Fruit fly (Drosophila melanogaster) whole organism, prepupa: ENCODE results near the gene CG4133.
A peak's percentile ranks its signal among the peaks of the same experiment; 100 is the strongest.

Experiments
- CG10631 ChIP-seq: fragments of 200-800 bp; sonication (Bioruptor generic); optimal IDR thresholded peaks from 2 replicates; lab custom pipeline; 2016; ENCODE audit warnings: missing biosample characterization, missing genetic modification characterization
- CG10669 ChIP-seq: fragments of 200-800 bp; sonication (Bioruptor generic); optimal IDR thresholded peaks from 3 replicates; lab custom pipeline; 2018; ENCODE audit warnings: missing biosample characterization, mild to moderate bottlenecking, missing genetic modification characterization, moderate library complexity
- CG11294 ChIP-seq: fragments of 200-800 bp; sonication (Bioruptor generic); IDR thresholded peaks from 2 replicates; pipeline ENCODE4 v1.3.6; 2022; ENCODE audit warnings: missing biosample characterization, missing genetic modification characterization
- CG11762 ChIP-seq: fragments of 200-800 bp; sonication (Bioruptor generic); optimal IDR thresholded peaks from 3 replicates; lab custom pipeline; 2016; ENCODE audit warnings: missing biosample characterization, missing genetic modification characterization; ENCODE audit not compliant: insufficient read depth
- CG11902 ChIP-seq: fragments of 200-800 bp; sonication (Bioruptor generic); optimal IDR thresholded peaks from 3 replicates; lab custom pipeline; 2016; ENCODE audit warnings: missing biosample characterization, missing genetic modification characterization
- CG15336 ChIP-seq: fragments of 200-800 bp; sonication (Bioruptor generic); IDR thresholded peaks from 2 replicates; pipeline ENCODE4 v1.3.6; 2022; ENCODE audit warnings: missing biosample characterization, missing genetic modification characterization
- CG1621 ChIP-seq: fragments of 200-800 bp; sonication (Bioruptor generic); optimal IDR thresholded peaks from 3 replicates; lab custom pipeline; 2018; ENCODE audit warnings: missing biosample characterization, mild to moderate bottlenecking, missing genetic modification characterization
- CG16779 ChIP-seq: fragments of 200-800 bp; sonication (Bioruptor generic); optimal IDR thresholded peaks from 3 replicates; lab custom pipeline; 2017; ENCODE audit warnings: missing biosample characterization, mild to moderate bottlenecking, missing genetic modification characterization
- CG3032 ChIP-seq: fragments of 200-800 bp; optimal IDR thresholded peaks from 2 replicates; lab custom pipeline; 2019; ENCODE audit warnings: missing biosample characterization, mild to moderate bottlenecking, missing genetic modification characterization, moderate library complexity
- CG31627 ChIP-seq: fragments of 200-800 bp; sonication (Bioruptor generic); optimal IDR thresholded peaks from 3 replicates; lab custom pipeline; 2016; ENCODE audit warnings: missing biosample characterization, missing genetic modification characterization
- CG32006 ChIP-seq: fragments of 200-800 bp; sonication (Bioruptor generic); optimal IDR thresholded peaks from 3 replicates; lab custom pipeline; 2017; ENCODE audit warnings: missing biosample characterization, mild to moderate bottlenecking, missing genetic modification characterization
- CG3919 ChIP-seq: fragments of 200-800 bp; sonication (Bioruptor generic); optimal IDR thresholded peaks from 3 replicates; lab custom pipeline; 2016; ENCODE audit warnings: missing biosample characterization, missing genetic modification characterization
- CG4318 ChIP-seq: fragments of 200-800 bp; sonication (Bioruptor generic); optimal IDR thresholded peaks from 3 replicates; lab custom pipeline; 2017; ENCODE audit warnings: missing biosample characterization, mild to moderate bottlenecking, missing genetic modification characterization
- CG6163 ChIP-seq: fragments of 200-800 bp; sonication (Bioruptor generic); IDR thresholded peaks from 3 replicates; pipeline ENCODE4 v1.3.6; 2022; ENCODE audit warnings: missing biosample characterization, missing genetic modification characterization
- CG6276 ChIP-seq: fragments of 200-800 bp; sonication (Bioruptor generic); optimal IDR thresholded peaks from 2 replicates; lab custom pipeline; 2017; ENCODE audit warnings: missing biosample characterization, mild to moderate bottlenecking, missing genetic modification characterization
- CG6792 ChIP-seq: fragments of 200-800 bp; sonication (Bioruptor generic); optimal IDR thresholded peaks from 3 replicates; lab custom pipeline; 2016; ENCODE audit warnings: missing biosample characterization, missing genetic modification characterization
- CG6808 ChIP-seq: fragments of 200-800 bp; sonication (Bioruptor generic); optimal IDR thresholded peaks from 3 replicates; lab custom pipeline; 2017; ENCODE audit warnings: missing biosample characterization, missing genetic modification characterization, mild to moderate bottlenecking, moderate library complexity, missing genetic modification reagents
- CG7368 ChIP-seq: fragments of 200-800 bp; sonication (Bioruptor generic); optimal IDR thresholded peaks from 3 replicates; lab custom pipeline; 2016; ENCODE audit warnings: missing biosample characterization, missing genetic modification characterization
- CG8119 ChIP-seq: fragments of 200-800 bp; sonication (Bioruptor generic); IDR thresholded peaks from 3 replicates; pipeline ENCODE4 v1.3.6; 2022; ENCODE audit warnings: missing biosample characterization, missing genetic modification characterization
- CG8319 ChIP-seq: fragments of 200-800 bp; sonication (Bioruptor generic); optimal IDR thresholded peaks from 3 replicates; lab custom pipeline; 2016; ENCODE audit warnings: missing biosample characterization, missing genetic modification characterization
- CG9139 ChIP-seq: fragments of 200-800 bp; sonication (Bioruptor generic); optimal IDR thresholded peaks from 3 replicates; lab custom pipeline; 2017; ENCODE audit warnings: missing biosample characterization, mild to moderate bottlenecking, missing genetic modification characterization
- Eip75B ChIP-seq: fragments of 200-800 bp; sonication (Bioruptor generic); optimal IDR thresholded peaks from 3 replicates; lab custom pipeline; 2016; ENCODE audit warnings: missing biosample characterization, missing genetic modification characterization
- Eip78C ChIP-seq: fragments of 200-800 bp; sonication (Bioruptor generic); peaks from one replicate; lab custom pipeline; 2016; ENCODE audit warnings: missing biosample characterization, missing genetic modification characterization
- Gug ChIP-seq: fragments of 200-800 bp; sonication (Bioruptor generic); IDR thresholded peaks from 2 replicates; pipeline ENCODE4 v1.3.6; 2022; ENCODE audit warnings: missing biosample characterization, missing genetic modification characterization
- Hr39 ChIP-seq: fragments of 200-800 bp; sonication (Bioruptor generic); optimal IDR thresholded peaks from 2 replicates; lab custom pipeline; 2016; ENCODE audit warnings: missing biosample characterization, missing genetic modification characterization
- Hr4 ChIP-seq: fragments of 200-800 bp; sonication (Bioruptor generic); optimal IDR thresholded peaks from 3 replicates; lab custom pipeline; 2016; ENCODE audit warnings: missing biosample characterization, missing genetic modification characterization
- Lpt ChIP-seq: fragments of 200-800 bp; sonication (Bioruptor generic); optimal IDR thresholded peaks from 3 replicates; lab custom pipeline; 2016; ENCODE audit warnings: missing biosample characterization, missing genetic modification characterization
- Met ChIP-seq: fragments of 200-800 bp; sonication (Bioruptor generic); optimal IDR thresholded peaks from 3 replicates; lab custom pipeline; 2016; ENCODE audit warnings: missing biosample characterization, missing genetic modification characterization
- OdsH ChIP-seq: fragments of 200-800 bp; sonication (Bioruptor generic); optimal IDR thresholded peaks from 3 replicates; lab custom pipeline; 2016; ENCODE audit warnings: missing biosample characterization, missing genetic modification characterization
- Sox14 ChIP-seq: fragments of 200-800 bp; sonication (Bioruptor generic); optimal IDR thresholded peaks from 3 replicates; lab custom pipeline; 2016; ENCODE audit warnings: missing biosample characterization, missing genetic modification characterization
- Sox15 ChIP-seq: fragments of 200-800 bp; sonication (Bioruptor generic); optimal IDR thresholded peaks from 3 replicates; lab custom pipeline; 2016; ENCODE audit warnings: missing biosample characterization, missing genetic modification characterization
- achi ChIP-seq: fragments of 200-800 bp; sonication (Bioruptor generic); optimal IDR thresholded peaks from 3 replicates; lab custom pipeline; 2016; ENCODE audit warnings: missing biosample characterization, missing genetic modification characterization
- acj6 ChIP-seq: fragments of 200-800 bp; sonication (Bioruptor generic); optimal IDR thresholded peaks from 3 replicates; lab custom pipeline; 2016; ENCODE audit warnings: missing biosample characterization, missing genetic modification characterization
- cyc ChIP-seq: fragments of 200-800 bp; sonication (Bioruptor generic); optimal IDR thresholded peaks from 3 replicates; lab custom pipeline; 2016; ENCODE audit warnings: missing biosample characterization, missing genetic modification characterization
- dsx ChIP-seq: fragments of 200-800 bp; optimal IDR thresholded peaks from 3 replicates; lab custom pipeline; 2019; ENCODE audit warnings: missing biosample characterization, mild to moderate bottlenecking, missing genetic modification characterization, moderate library complexity; ENCODE audit not compliant: poor library complexity, severe bottlenecking
- eg ChIP-seq: fragments of 200-800 bp; sonication (Bioruptor generic); IDR thresholded peaks from 3 replicates; pipeline ENCODE4 v1.3.6; 2022; ENCODE audit warnings: missing biosample characterization, missing genetic modification characterization
- esn ChIP-seq: fragments of 200-800 bp; sonication (Bioruptor generic); optimal IDR thresholded peaks from 2 replicates; lab custom pipeline; 2016; ENCODE audit warnings: missing biosample characterization, mild to moderate bottlenecking, missing genetic modification characterization, moderate library complexity
- fd59A ChIP-seq: fragments of 200-800 bp; sonication (Bioruptor generic); optimal IDR thresholded peaks from 2 replicates; lab custom pipeline; 2017; ENCODE audit warnings: missing biosample characterization, mild to moderate bottlenecking, missing genetic modification characterization, missing genetic modification reagents
- fd85E ChIP-seq: fragments of 200-800 bp; sonication (Bioruptor generic); optimal IDR thresholded peaks from 3 replicates; lab custom pipeline; 2016; ENCODE audit warnings: missing biosample characterization, missing genetic modification characterization
- fkh ChIP-seq: fragments of 200-800 bp; sonication (Bioruptor generic); optimal IDR thresholded peaks from 3 replicates; lab custom pipeline; 2017; ENCODE audit warnings: missing biosample characterization, mild to moderate bottlenecking, missing genetic modification characterization, moderate library complexity
- lz ChIP-seq: fragments of 200-800 bp; sonication (Bioruptor generic); optimal IDR thresholded peaks from 3 replicates; lab custom pipeline; 2016; ENCODE audit warnings: missing biosample characterization, missing genetic modification characterization
- net ChIP-seq: fragments of 200-800 bp; sonication (Bioruptor generic); optimal IDR thresholded peaks from 3 replicates; lab custom pipeline; 2016; ENCODE audit warnings: missing biosample characterization, missing genetic modification characterization
- salr ChIP-seq, 2 experiments: fragments of 200-800 bp; sonication (Bioruptor generic); optimal IDR thresholded peaks; 3 replicates each; lab custom pipeline; 2016 to 2018; ENCODE audit warnings: missing biosample characterization in 2 of 2, missing genetic modification characterization in 2 of 2, mild to moderate bottlenecking in 1 of 2
- ss ChIP-seq, 2 experiments: fragments of 200-800 bp; sonication (Bioruptor generic); optimal IDR thresholded peaks; 2 replicates in 1 of 2; 3 replicates in 1 of 2; lab custom pipeline; 2017 to 2018; ENCODE audit warnings: mild to moderate bottlenecking in 2 of 2, missing biosample characterization in 2 of 2, missing genetic modification characterization in 2 of 2, moderate library complexity in 1 of 2
- svp ChIP-seq: fragments of 200-800 bp; sonication (Bioruptor generic); peaks from one replicate; lab custom pipeline; 2016; ENCODE audit warnings: missing biosample characterization, missing genetic modification characterization

CG4133 gene

DNA sequence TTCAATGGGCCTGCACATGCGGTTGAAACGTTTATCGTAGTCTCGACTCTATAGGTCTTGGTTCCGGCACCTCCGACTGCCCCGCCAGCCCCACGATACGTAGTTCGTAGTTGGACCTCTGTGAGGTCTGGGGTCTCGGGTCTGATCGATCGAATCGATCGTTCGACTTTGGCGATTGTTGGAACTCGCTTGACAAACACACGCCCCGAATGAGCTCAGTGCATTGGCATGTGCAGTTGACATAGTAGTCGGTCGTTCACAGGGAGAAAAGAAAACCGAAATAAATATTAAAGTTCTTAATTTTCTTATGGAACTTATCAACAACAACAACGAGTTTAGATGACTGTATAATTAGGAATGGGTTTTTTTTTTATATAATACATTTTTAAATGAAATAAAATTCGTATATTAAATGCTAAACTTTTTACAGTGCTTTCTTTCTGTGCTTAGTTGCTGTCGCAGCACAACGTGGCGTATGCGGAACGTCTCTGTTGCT, 20.0 kb upstream of the CG4133 start (continued):
- peak; percentile 25 for TF ChIP-seq CG10669
- peak; percentile 31 for TF ChIP-seq CG11762 (GFP tag; lab: Kevin White, UChicago)
- no peak for TF ChIP-seq CG11902
- peak; percentile 4 for TF ChIP-seq Eip75B (GFP tag; lab: Kevin White, UChicago)
- peak; percentile 35 for TF ChIP-seq CG11294 (GFP tag; lab: Robert Waterston, UW)
- peak; percentile 59 for TF ChIP-seq CG3919 (GFP tag; lab: Kevin White, UChicago)
- peak in 1 of 2 experiments; percentile 19 for TF ChIP-seq salr (GFP tag; optimal IDR thresholded peaks at IDR 0.05; lab: Kevin White, UChicago)
- peak; percentile 73 for TF ChIP-seq Gug (GFP tag; lab: Robert Waterston, UW)

DNA sequence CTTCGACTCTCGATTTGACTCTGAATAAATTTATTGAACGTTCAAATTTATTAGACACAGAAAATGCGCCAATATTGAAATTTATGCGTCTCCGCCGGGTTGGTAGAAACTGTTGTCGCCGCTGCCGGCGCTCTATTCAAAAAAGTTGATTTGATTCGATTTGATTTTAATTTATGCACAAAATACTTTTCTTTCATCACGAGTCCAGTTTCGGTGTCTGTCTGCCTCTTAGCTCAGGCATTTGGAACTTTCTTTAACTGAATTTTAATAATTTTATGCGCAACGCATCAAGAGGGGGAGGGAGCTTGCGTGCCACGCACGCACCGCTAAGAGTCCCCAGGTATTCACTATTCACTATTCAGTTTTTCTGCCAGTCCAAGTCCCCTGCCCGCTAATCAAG, 17.8 kb upstream of the CG4133 start:
- no peak for TF ChIP-seq svp (GFP tag; lab: Kevin White, UChicago)
- no peak for TF ChIP-seq net (GFP tag; lab: Kevin White, UChicago)
- no peak for TF ChIP-seq Met (GFP tag; lab: Kevin White, UChicago)
- no peak for TF ChIP-seq CG9139
- TF ChIP-seq CG11902 = no peak
- no peak for TF ChIP-seq CG10631
- no peak for TF ChIP-seq cyc (GFP tag; lab: Kevin White, UChicago)

DNA sequence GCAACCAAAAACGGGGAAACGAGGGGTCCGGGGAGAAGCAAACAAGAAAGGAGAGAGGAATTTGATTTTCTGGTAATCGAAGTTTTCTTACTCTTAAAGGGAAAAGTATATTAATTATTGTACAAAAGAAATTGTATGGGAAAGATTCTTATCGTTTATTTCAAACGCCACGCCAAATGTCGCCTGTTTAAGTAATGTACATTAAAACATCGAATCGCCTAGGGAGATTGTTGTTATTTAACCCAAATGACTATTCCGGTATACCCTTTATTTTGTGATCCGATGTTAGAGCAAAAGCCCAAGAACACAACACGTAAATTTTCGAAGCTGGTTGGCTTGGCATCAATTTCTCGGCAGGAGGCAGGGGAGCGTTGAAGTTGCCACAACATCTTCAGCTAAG, 16.0 kb upstream of the CG4133 start:
- TF ChIP-seq CG11294 (GFP tag; lab: Robert Waterston, UW) = peak; percentile 36; the same call in 1 of the 2 replicates
- TF ChIP-seq Met (GFP tag; lab: Kevin White, UChicago) = peak; percentile 94
- peak; percentile 88 for TF ChIP-seq CG6808 (GFP tag; lab: Kevin White, UChicago)
- TF ChIP-seq cyc (GFP tag; lab: Kevin White, UChicago) = peak; percentile 92
- peak; percentile 75 for TF ChIP-seq dsx
- peak; percentile 48 for TF ChIP-seq Lpt
- peak; percentile 90 for TF ChIP-seq Sox14 (GFP tag; lab: Kevin White, UChicago)
- TF ChIP-seq esn (GFP tag; lab: Kevin White, UChicago) = peak; percentile 95
- peak; percentile 90 for TF ChIP-seq CG10631
- TF ChIP-seq CG16779 (tag; lab: Kevin White, UChicago) = peak; percentile 51
- peak; percentile 62 for TF ChIP-seq Hr4
- TF ChIP-seq achi (GFP tag; lab: Kevin White, UChicago) = peak; percentile 84
- peak; percentile 57 for TF ChIP-seq CG6276 (GFP tag; lab: Kevin White, UChicago)
- TF ChIP-seq CG1621 (tag; lab: Kevin White, UChicago) = peak; percentile 60
- TF ChIP-seq Eip75B (GFP tag; lab: Kevin White, UChicago) = peak; percentile 87
- TF ChIP-seq Eip78C (GFP tag; lab: Kevin White, UChicago) = peak; percentile 95
- peak; percentile 67 for TF ChIP-seq Sox15 (GFP tag; lab: Kevin White, UChicago)
- peak; percentile 80 for TF ChIP-seq fd59A (GFP tag; lab: Kevin White, UChicago)
- TF ChIP-seq CG3919 (GFP tag; lab: Kevin White, UChicago) = peak; percentile 88
- peak; percentile 88 for TF ChIP-seq acj6 (GFP tag; lab: Kevin White, UChicago)
- TF ChIP-seq OdsH (GFP tag; lab: Kevin White, UChicago) = peak; percentile 79
- TF ChIP-seq CG11762 (GFP tag; lab: Kevin White, UChicago) = peak; percentile 83
- TF ChIP-seq lz (GFP tag; lab: Kevin White, UChicago) = peak; percentile 91
- peak; percentile 50 for TF ChIP-seq CG9139
- peak; percentile 84 for TF ChIP-seq CG6792 (GFP tag; lab: Kevin White, UChicago)
- TF ChIP-seq eg (GFP tag; lab: Robert Waterston, UW) = peak; percentile 73
- TF ChIP-seq ss (GFP tag; optimal IDR thresholded peaks at IDR 0.05; lab: Kevin White, UChicago) = peak; percentile 71 to 78
- peak; percentile 94 for TF ChIP-seq Hr39 (GFP tag; lab: Kevin White, UChicago)
- TF ChIP-seq fd85E (GFP tag; lab: Kevin White, UChicago) = peak; percentile 20
- peak; percentile 96 for TF ChIP-seq svp (GFP tag; lab: Kevin White, UChicago)
- no peak for TF ChIP-seq fkh (GFP tag; lab: Kevin White, UChicago)
- TF ChIP-seq CG11902 = peak; percentile 66
- peak; percentile 66 for TF ChIP-seq CG8119 (GFP tag; lab: Robert Waterston, UW)
- TF ChIP-seq CG6163 (GFP tag; lab: Robert Waterston, UW) = peak; percentile 87
- TF ChIP-seq CG3032 (tag; lab: Kevin White, UChicago) = peak; percentile 92
- TF ChIP-seq CG15336 (GFP tag; lab: Robert Waterston, UW) = peak; percentile 78
- TF ChIP-seq CG31627 = peak; percentile 93
- peak; percentile 79 for TF ChIP-seq CG32006 (GFP tag; lab: Kevin White, UChicago)
- TF ChIP-seq salr (GFP tag; optimal IDR thresholded peaks at IDR 0.05; lab: Kevin White, UChicago) = peak; percentile 65 to 78
- TF ChIP-seq CG10669 = peak; percentile 84
- peak; percentile 68 for TF ChIP-seq CG8319 (GFP tag; lab: Kevin White, UChicago)
- TF ChIP-seq CG4318 (GFP tag; lab: Kevin White, UChicago) = peak; percentile 34
- peak; percentile 72 for TF ChIP-seq CG7368
